Worm (Caenorhabditis elegans): Measurements from ENCODE around the gene F38B7.2.
A peak's percentile ranks its signal among the peaks of the same experiment; 100 is the strongest.

Gene F38B7.2

DNA sequence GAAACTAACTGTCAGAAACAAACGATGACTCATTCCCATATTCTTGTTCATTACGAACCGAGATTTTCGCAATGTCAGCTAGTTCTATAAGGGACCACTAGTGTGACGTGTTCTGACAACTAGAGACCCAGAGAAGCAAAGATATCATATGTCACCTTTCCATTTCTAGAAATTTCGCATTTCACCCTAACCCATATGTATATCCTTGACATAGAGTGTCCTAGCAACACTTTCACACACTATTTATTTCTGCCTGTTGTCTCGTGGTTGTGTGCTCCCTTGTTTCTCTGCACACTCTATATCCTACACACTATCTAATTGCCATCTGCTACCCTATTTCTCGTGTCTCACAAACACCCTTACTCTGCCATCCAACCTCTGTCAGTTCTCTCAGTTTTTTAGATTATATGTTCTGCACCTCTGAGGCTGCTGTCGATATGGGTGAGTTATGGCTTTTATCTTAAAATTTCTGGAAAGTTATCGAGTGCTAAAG is 5.2 kb downstream of the F38B7.2 start, which contains the start of the genes F38B7.17 and F38B7.3 (continued):
- TF ChIP-seq C34B4.2 (tag; optimal IDR thresholded peaks at IDR 0.05), result no peak
- TF ChIP-seq sox-4 (tag; optimal IDR thresholded peaks at IDR 0.05), result peak; percentile 39
- peak; percentile 8 for TF ChIP-seq lin-13 (GFP tag; optimal IDR thresholded peaks at IDR 0.05)
- peak; percentile 80 for TF ChIP-seq mep-1 (tag; optimal IDR thresholded peaks at IDR 0.05)
- peak; percentile 26 to 39 (median 34) for TF ChIP-seq dpl-1 (GFP tag; optimal IDR thresholded peaks at IDR 0.05)
- peak in 1 of 2 experiments; percentile 2 for TF ChIP-seq ztf-11 (tag; optimal IDR thresholded peaks at IDR 0.05)
- TF ChIP-seq nhr-28 (tag; optimal IDR thresholded peaks at IDR 0.05), result no peak
- peak; percentile 72 to 77 for TF ChIP-seq efl-1 (optimal IDR thresholded peaks at IDR 0.05)
- TF ChIP-seq efl-1 (GFP tag; optimal IDR thresholded peaks at IDR 0.05 in 1 of 2), result peak; percentile 43 to 92
- peak; percentile 30 for TF ChIP-seq ztf-4 (tag; optimal IDR thresholded peaks at IDR 0.05)
- TF ChIP-seq swsn-7 (tag; optimal IDR thresholded peaks at IDR 0.05), result peak; percentile 77
- peak; percentile 61 for TF ChIP-seq xbp-1 (tag; optimal IDR thresholded peaks at IDR 0.05)
- TF ChIP-seq efl-3 (GFP tag; optimal IDR thresholded peaks at IDR 0.05), result no peak
- TF ChIP-seq lin-35 (GFP tag; optimal IDR thresholded peaks at IDR 0.05), result peak; percentile 64 to 70
- TF ChIP-seq hlh-4 (tag; optimal IDR thresholded peaks at IDR 0.05), result no peak
- TF ChIP-seq mab-9 (GFP tag; IDR thresholded peaks at IDR 0.05), result no peak
- TF ChIP-seq skn-1 (tag; optimal IDR thresholded peaks at IDR 0.05), result peak; percentile 50
- TF ChIP-seq snpc-4 (tag; optimal IDR thresholded peaks at IDR 0.05), result peak; percentile 18
- TF ChIP-seq rnt-1 (tag; optimal IDR thresholded peaks at IDR 0.05), result peak; percentile 47
- peak; percentile 19; the same call in 1 of the 2 replicates for TF ChIP-seq nhr-19 (GFP tag; conservative IDR thresholded peaks at IDR 0.05)
- TF ChIP-seq zag-1 (tag; optimal IDR thresholded peaks at IDR 0.05), result no peak
- peak; percentile 84 for TF ChIP-seq nhr-71 (tag; optimal IDR thresholded peaks at IDR 0.05)
- no peak for TF ChIP-seq nhr-12 (tag; optimal IDR thresholded peaks at IDR 0.05)
- peak; percentile 95 for TF ChIP-seq fkh-8 (tag; optimal IDR thresholded peaks at IDR 0.05)
- peak; percentile 42 for TF ChIP-seq unc-86 (tag; optimal IDR thresholded peaks at IDR 0.05)

DNA sequence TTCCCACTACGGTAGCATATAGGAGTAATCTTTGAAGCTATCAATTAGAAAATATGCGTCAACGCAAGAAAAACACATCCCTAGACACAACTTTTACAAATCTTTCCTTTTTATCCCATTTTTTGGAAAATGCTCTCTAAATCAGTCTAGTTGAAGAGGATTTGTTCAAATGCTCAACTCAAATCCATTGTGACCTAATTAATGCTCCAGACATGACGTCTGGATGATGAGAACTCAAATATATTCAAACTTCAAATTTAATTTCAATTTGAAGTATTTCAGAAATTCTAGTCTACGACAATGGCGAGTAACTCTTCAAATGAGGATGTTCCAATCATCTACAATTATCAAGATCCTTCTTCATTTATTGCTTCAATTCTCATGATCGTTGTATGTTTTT is 8.6 kb downstream of the F38B7.2 start, which contains the start of gene srx-85:
TSS of gene srx-85 (plus strand) at position 301 of the 400 bp plus-strand sequence.
- TF ChIP-seq pag-3 (tag; optimal IDR thresholded peaks at IDR 0.05; ENCODE audit: borderline replicate concordance, insufficient read depth), result no peak
- no peak for TF ChIP-seq xbp-1 (tag; optimal IDR thresholded peaks at IDR 0.05)
- TF ChIP-seq snpc-4 (tag; optimal IDR thresholded peaks at IDR 0.05), result no peak
- no peak for TF ChIP-seq hpl-2 (GFP tag; optimal IDR thresholded peaks at IDR 0.05)

- TF ChIP-seq ceh-88 (GFP tag; IDR thresholded peaks at IDR 0.05) (no peak), efl-1 (optimal IDR thresholded peaks at IDR 0.05) (peak in 1 of 2 experiments; percentile 57), efl-1 (GFP tag; optimal IDR thresholded peaks at IDR 0.05 in 1 of 2) (no peak), dpl-1 (GFP tag; optimal IDR thresholded peaks at IDR 0.05) (peak in 1 of 3 experiments; percentile 5), F16B12.6 (tag; optimal IDR thresholded peaks at IDR 0.05) (peak; percentile 23), egl-13 (tag; optimal IDR thresholded peaks at IDR 0.05) (no peak)
Observed at ce11 chrV:11554260-11554659, 10.5 kb downstream of the F38B7.2 start, which contains the start of gene duo-1. TSS of gene duo-1 (plus strand) at chrV:11554630.

DNA sequence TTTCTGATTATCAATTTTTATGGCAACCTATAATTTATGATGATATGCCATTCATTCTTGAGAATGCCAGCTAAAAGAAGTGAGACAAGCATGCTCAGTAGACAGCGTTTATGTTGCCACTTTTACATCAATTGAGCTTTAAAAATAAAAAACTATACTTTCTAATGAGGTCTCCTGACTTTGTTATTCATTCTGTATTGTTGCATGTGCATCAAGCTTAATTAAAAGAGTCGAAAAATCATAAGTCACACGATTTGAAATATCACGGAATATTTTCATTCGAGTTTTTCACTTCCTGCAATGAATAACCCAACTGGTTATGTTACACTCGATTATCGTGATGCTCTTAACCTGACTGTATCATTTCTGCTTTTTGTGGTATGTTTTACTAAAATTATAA is 18.9 kb downstream of the F38B7.2 start, which contains the start of gene srx-86:
TSS of gene srx-86 (plus strand) at position 301 of the 400 bp plus-strand sequence.
- TF ChIP-seq fkh-10 (GFP tag; optimal IDR thresholded peaks at IDR 0.05) (no peak), ces-1 (GFP tag; optimal IDR thresholded peaks at IDR 0.05) (no peak), tbx-2 (tag; optimal IDR thresholded peaks at IDR 0.05) (no peak), egl-27 (tag; optimal IDR thresholded peaks at IDR 0.05) (no peak), swsn-7 (tag; optimal IDR thresholded peaks at IDR 0.05) (no peak), lin-15B (tag; optimal IDR thresholded peaks at IDR 0.05) (no peak), ceh-63 (GFP tag; optimal IDR thresholded peaks at IDR 0.05) (no peak), nhr-77 (tag; optimal IDR thresholded peaks at IDR 0.05) (no peak), mdl-1 (tag; optimal IDR thresholded peaks at IDR 0.05) (no peak), pax-3 (tag; optimal IDR thresholded peaks at IDR 0.05) (no peak), unc-98 (GFP tag; IDR thresholded peaks at IDR 0.05) (no peak)
